Worm (Caenorhabditis elegans) whole organism, mixed stage, embryonic: ENCODE data around the gene K06H6.4.

ENCODE experiments used
- elt-1 ChIP-seq: sonication (generic microtip); optimal IDR thresholded peaks from 2 replicates; lab custom pipeline; 2017; ENCODE audit warnings: missing genetic modification characterization, mild to moderate bottlenecking, missing compliant biosample characterization, antibody characterized with exemption, moderate library complexity, borderline replicate concordance; ENCODE audit not compliant: insufficient read depth
- ham-2 ChIP-seq: fragments of 200-800 bp; sonication (Bioruptor generic); optimal IDR thresholded peaks from 2 replicates; lab custom pipeline; 2018; ENCODE audit warnings: mild to moderate bottlenecking, missing genetic modification characterization, missing compliant biosample characterization
- lsy-2 ChIP-seq: fragments of 150-350 bp; optimal IDR thresholded peaks from 2 replicates; lab custom pipeline; 2014; ENCODE audit warnings: missing biosample characterization, missing genetic modification characterization
- nhr-12 ChIP-seq: fragments of 150-350 bp; optimal IDR thresholded peaks from 2 replicates; lab custom pipeline; 2014; ENCODE audit warnings: missing biosample characterization, missing genetic modification characterization
- nhr-237 ChIP-seq: fragments of 150-350 bp; optimal IDR thresholded peaks from 2 replicates; lab custom pipeline; 2014; ENCODE audit warnings: missing biosample characterization, missing genetic modification characterization
- pha-4 ChIP-seq: fragments of 150-350 bp; optimal IDR thresholded peaks from 2 replicates; lab custom pipeline; 2018; ENCODE audit warnings: missing biosample characterization, missing genetic modification reagents, missing genetic modification characterization
- sem-2 ChIP-seq: fragments of 200-800 bp; sonication (Bioruptor generic); optimal IDR thresholded peaks from 2 replicates; lab custom pipeline; 2018; ENCODE audit warnings: mild to moderate bottlenecking, missing genetic modification characterization, missing compliant biosample characterization
- unc-62 ChIP-seq: fragments of 150-350 bp; optimal IDR thresholded peaks from 2 replicates; lab custom pipeline; 2014; ENCODE audit warnings: missing biosample characterization, missing genetic modification reagents, missing genetic modification characterization
- ztf-11 ChIP-seq: fragments of 150-350 bp; optimal IDR thresholded peaks from 2 replicates; lab custom pipeline; 2014; ENCODE audit warnings: missing biosample characterization, missing genetic modification characterization

DNA sequence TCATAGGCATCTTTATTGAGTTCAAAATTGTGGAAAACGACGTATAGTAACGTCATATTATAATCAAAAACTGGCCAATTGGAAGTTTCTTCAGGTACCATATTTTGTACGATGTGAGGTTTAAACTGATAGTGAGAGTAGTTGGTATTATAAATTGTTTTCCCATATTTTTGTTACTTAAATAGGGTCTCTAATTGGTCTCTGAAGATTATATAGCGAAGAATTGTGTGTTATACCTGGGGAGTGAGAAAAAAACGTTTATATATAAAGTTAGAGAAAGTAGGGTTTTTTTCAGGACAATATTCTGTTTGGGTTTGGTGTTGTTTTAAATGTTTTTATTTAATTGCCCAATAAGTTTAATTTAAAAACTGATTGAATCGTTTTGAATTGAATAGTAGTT is 45.8 kb downstream of the K06H6.4 start, which contains the start of gene srt-17:
- no peak for TF ChIP-seq lsy-2
- no peak for TF ChIP-seq ham-2
- TF ChIP-seq nhr-12 (tag; lab: Kevin White, UChicago): no peak
- no peak for TF ChIP-seq ztf-11 (tag; lab: Kevin White, UChicago)
- TF ChIP-seq elt-1 (tag; lab: Kevin White, UChicago): no peak
- no peak for TF ChIP-seq nhr-237
- no peak for TF ChIP-seq sem-2 (GFP tag; lab: Kevin White, UChicago)
- TF ChIP-seq pha-4 (tag; lab: Kevin White, UChicago): no peak
- no peak for TF ChIP-seq unc-62 (GFP tag; lab: Kevin White, UChicago)
